Worm (Caenorhabditis elegans) whole organism, early embryonic: ENCODE data around the gene F58A6.2.

ENCODE experiments used
- aly-1 ChIP-seq: sonication (generic microtip); optimal IDR thresholded peaks from 2 replicates; lab custom pipeline; 2016; ENCODE audit warnings: missing genetic modification characterization, missing compliant biosample characterization
- ama-1 ChIP-seq: fragments of 150-350 bp; optimal IDR thresholded peaks from 2 replicates; lab custom pipeline; 2014
- ceh-36 ChIP-seq: sonication (generic microtip); optimal IDR thresholded peaks from 2 replicates; lab custom pipeline; 2016; ENCODE audit warnings: missing genetic modification characterization, inconsistent platforms, missing compliant biosample characterization
- flt-1 ChIP-seq: fragments of 200-800 bp; sonication (Bioruptor generic); IDR thresholded peaks from 2 replicates; pipeline ENCODE4 v1.3.6; 2022; ENCODE audit warnings: missing genetic modification characterization, missing compliant biosample characterization
- hmg-4 ChIP-seq: fragments of 200-800 bp; sonication (Bioruptor generic); optimal IDR thresholded peaks from 2 replicates; lab custom pipeline; 2018; ENCODE audit warnings: mild to moderate bottlenecking, missing genetic modification characterization, missing compliant biosample characterization
- hnd-1 ChIP-seq: sonication (generic microtip); optimal IDR thresholded peaks from 2 replicates; lab custom pipeline; 2016; ENCODE audit warnings: missing genetic modification characterization, missing compliant biosample characterization
- scrt-1 ChIP-seq: fragments of 200-800 bp; sonication (Bioruptor generic); IDR thresholded peaks from 2 replicates; pipeline ENCODE4 v1.3.6; 2022; ENCODE audit warnings: missing genetic modification characterization, missing compliant biosample characterization
- tbx-11 ChIP-seq: fragments of 200-800 bp; sonication (Bioruptor generic); IDR thresholded peaks from 2 replicates; pipeline ENCODE4 v1.3.6; 2022; ENCODE audit warnings: missing genetic modification characterization, missing compliant biosample characterization
- tbx-37 ChIP-seq: fragments of 200-800 bp; sonication (Bioruptor generic); conservative IDR thresholded peaks from 2 replicates; pipeline ENCODE4 v1.3.6; 2022; ENCODE audit warnings: missing genetic modification reagents, missing genetic modification characterization, missing compliant biosample characterization
- tra-4 ChIP-seq: sonication (generic microtip); optimal IDR thresholded peaks from 2 replicates; lab custom pipeline; 2017; ENCODE audit warnings: missing genetic modification characterization, missing compliant biosample characterization

DNA sequence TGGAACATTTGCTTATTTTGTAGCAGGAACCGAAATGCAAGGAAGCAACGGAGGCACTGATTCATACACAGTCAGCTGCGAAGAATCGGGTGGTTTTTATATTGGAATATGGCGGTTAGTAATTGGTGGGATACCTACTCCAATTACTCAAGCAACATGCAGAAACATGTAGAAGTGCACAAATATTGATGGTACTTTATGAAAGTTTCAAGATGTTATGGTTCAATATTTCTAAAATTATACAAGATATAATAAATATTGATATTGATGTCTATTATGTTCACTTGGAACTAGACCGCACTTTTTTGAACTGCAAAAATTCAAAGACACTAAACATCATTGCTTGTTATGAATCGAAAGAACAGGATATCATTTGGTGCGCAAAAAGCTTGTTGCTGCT, 42.6 kb upstream of the F58A6.2 start, which contains the start of gene C04G6.13:
- TF ChIP-seq hmg-4 (no peak), scrt-1 (GFP tag; lab: Robert Waterston, UW) (no peak), aly-1 (tag; lab: Kevin White, UChicago) (no peak), ama-1 (lab: Kevin White, UChicago) (no peak), tbx-37 (no peak), flt-1 (GFP tag; lab: Robert Waterston, UW) (no peak), ceh-36 (no peak), tbx-11 (no peak), hnd-1 (no peak), tra-4 (tag; lab: Kevin White, UChicago) (no peak)
